Fruit fly (Drosophila melanogaster) whole organism: Measurements from ENCODE around the gene Hsp27.

Source experiments
- CG8478 ChIP-seq: fragments of >200 bp; optimal IDR thresholded peaks from 2 replicates; lab custom pipeline; 2018; ENCODE audit warnings: inconsistent platforms
- Dll ChIP-seq: fragments of >200 bp; optimal IDR thresholded peaks from 2 replicates; lab custom pipeline; 2017
- EcR ChIP-seq, 2 experiments: fragments of >200 bp; optimal IDR thresholded peaks; 2 replicates each; lab custom pipeline; 2017; ENCODE audit warnings: missing biosample characterization in 2 of 2, missing genetic modification characterization in 2 of 2, missing genetic modification reagents in 2 of 2
- pan ChIP-seq: fragments of >200 bp; optimal IDR thresholded peaks from 2 replicates; lab custom pipeline; 2017
- psq ChIP-seq: fragments of >200 bp; optimal IDR thresholded peaks from 2 replicates; lab custom pipeline; 2017
- usp ChIP-seq: fragments of >200 bp; optimal IDR thresholded peaks from 2 replicates; lab custom pipeline; 2017; ENCODE audit warnings: missing biosample characterization, missing genetic modification characterization, mixed read lengths

DNA sequence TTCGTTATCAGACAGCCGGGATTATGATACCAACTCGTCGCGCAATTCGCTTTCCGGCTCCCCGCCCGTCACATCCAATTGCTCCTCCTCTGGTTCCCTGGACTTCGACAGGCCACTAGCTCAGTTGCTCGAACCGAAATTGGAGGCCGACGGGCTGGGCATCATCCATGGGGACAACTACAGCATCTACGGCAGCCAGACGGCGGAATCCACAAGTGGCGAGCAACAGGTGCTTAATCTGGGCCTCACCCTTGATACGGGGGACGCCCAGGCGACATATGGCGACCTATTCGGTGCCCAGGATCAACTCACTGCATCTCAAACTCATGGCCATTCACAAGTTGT lies 46.7 kb downstream of the Hsp27 start:
- TF ChIP-seq psq (lab: Kevin White, UChicago): no peak
- no peak for TF ChIP-seq usp
- no peak for TF ChIP-seq EcR (GFP tag; optimal IDR thresholded peaks at IDR 0.05; lab: Kevin White, UChicago)
- no peak for TF ChIP-seq CG8478 (lab: Kevin White, UChicago)
- no peak for TF ChIP-seq Dll
- TF ChIP-seq pan (lab: Kevin White, UChicago): no peak
